Fruit fly (Drosophila melanogaster): ENCODE data around the gene CG4835.

Gene CG4835

DNA sequence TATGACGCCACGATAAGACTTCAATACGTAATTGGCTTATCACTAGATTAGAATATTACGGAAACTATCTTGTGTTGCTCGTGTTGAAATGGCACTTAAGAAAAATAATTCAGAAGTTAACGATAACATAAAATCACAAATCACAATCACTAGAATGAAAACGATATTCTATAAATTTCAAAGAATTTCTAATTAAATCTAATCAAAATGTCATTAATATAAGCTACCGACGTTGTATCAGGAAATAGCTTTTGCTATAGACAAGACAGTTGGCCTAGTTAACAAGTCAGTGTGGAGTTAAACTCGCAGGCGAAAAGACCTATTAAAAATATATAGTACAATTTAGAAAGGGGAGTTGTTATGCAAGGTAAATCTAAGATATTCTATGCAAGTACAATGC, at the start of gene CG4835:
CG4835 (plus strand) TSS at position 301 of the 400 bp plus-strand sequence.
- TF ChIP-seq insv (optimal IDR thresholded peaks at IDR 0.05) (no peak), h (optimal IDR thresholded peaks at IDR 0.05) (no peak), Sin3A (optimal IDR thresholded peaks at IDR 0.05) (no peak), Myc (optimal IDR thresholded peaks at IDR 0.05) (no peak)

dm6 chr3L:5447087-5447486, 32.5 kb upstream of the CG4835 start:
- TF ChIP-seq psq (optimal IDR thresholded peaks at IDR 0.05) (no peak), Myc (optimal IDR thresholded peaks at IDR 0.05) (no peak), Sin3A (optimal IDR thresholded peaks at IDR 0.05) (no peak), insv (optimal IDR thresholded peaks at IDR 0.05) (no peak), ttk (optimal IDR thresholded peaks at IDR 0.05) (no peak)

DNA sequence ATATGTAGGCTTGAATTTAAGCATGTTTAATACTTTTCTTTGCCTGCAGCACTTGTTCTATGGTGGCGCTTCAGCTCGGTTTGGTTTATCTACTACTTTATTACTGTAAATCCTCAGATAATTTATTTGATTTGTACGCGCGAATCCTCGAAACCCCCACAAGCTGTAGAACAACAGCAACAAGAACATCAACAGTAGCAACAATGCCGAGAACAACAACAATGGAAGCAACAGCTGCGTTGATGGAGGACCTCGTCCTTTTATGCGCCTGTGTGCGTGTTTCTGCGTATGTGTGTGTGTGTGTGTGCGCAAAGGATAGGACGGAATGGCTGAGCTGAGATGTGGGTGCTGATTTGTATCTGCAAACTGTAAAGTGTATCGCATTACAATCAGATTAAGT, 31.7 kb upstream of the CG4835 start:
- TF ChIP-seq insv (optimal IDR thresholded peaks at IDR 0.05) (no peak), h (optimal IDR thresholded peaks at IDR 0.05) (no peak), psq (optimal IDR thresholded peaks at IDR 0.05) (no peak), ttk (optimal IDR thresholded peaks at IDR 0.05) (no peak), Sin3A (optimal IDR thresholded peaks at IDR 0.05) (no peak)

DNA sequence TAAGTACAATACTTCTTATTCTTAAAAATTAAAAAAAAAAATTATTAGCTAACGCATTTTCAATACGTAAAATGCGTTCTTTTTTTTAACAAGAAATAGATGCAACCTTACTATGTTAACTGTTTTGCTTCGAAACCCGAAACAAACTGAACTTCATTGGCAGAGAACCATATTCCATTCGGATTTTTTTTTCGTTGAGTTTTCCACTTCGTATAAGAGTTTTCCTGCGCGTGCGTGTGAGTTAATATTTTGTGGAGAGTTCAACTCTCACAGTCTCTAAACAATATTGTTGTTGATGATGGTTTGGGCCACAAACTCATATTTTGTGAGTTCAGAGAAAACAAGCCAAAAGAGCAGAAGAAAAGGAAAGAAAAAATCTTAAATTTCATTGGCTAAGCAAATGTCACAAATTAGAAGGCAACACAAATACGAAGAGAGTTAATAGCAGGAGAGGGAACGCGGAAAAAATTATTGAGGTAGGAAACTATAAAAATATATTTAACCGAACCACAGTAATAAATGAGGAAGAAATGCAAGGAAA, 27.0 kb upstream of the CG4835 start:
- no peak for TF ChIP-seq psq (optimal IDR thresholded peaks at IDR 0.05)
- no peak for TF ChIP-seq ttk (optimal IDR thresholded peaks at IDR 0.05)
- no peak for TF ChIP-seq insv (optimal IDR thresholded peaks at IDR 0.05)
- TF ChIP-seq h (optimal IDR thresholded peaks at IDR 0.05) = no peak
- no peak for TF ChIP-seq Myc (optimal IDR thresholded peaks at IDR 0.05)
- no peak for TF ChIP-seq Sin3A (optimal IDR thresholded peaks at IDR 0.05)

dm6 chr3L:5498858-5499257, 19.3 kb downstream of the CG4835 start, which contains the start of gene blanks:
blanks (minus strand) TSS chr3L:5498958.
- no peak for TF ChIP-seq Sin3A (optimal IDR thresholded peaks at IDR 0.05)
- TF ChIP-seq ttk (optimal IDR thresholded peaks at IDR 0.05) = no peak
- TF ChIP-seq h (optimal IDR thresholded peaks at IDR 0.05) = no peak
- TF ChIP-seq insv (optimal IDR thresholded peaks at IDR 0.05) = no peak
- TF ChIP-seq Myc (optimal IDR thresholded peaks at IDR 0.05) = no peak
- TF ChIP-seq psq (optimal IDR thresholded peaks at IDR 0.05) = no peak

- TF ChIP-seq insv (optimal IDR thresholded peaks at IDR 0.05) (no peak), psq (optimal IDR thresholded peaks at IDR 0.05) (no peak), Sin3A (optimal IDR thresholded peaks at IDR 0.05) (no peak), Myc (optimal IDR thresholded peaks at IDR 0.05) (no peak), ttk (optimal IDR thresholded peaks at IDR 0.05) (no peak), h (optimal IDR thresholded peaks at IDR 0.05) (no peak)
Observed at dm6 chr3L:5510760-5511159, 31.2 kb downstream of the CG4835 start, which contains the start of gene CG34342. CG34342 (minus strand) TSS chr3L:5510860.

- TF ChIP-seq psq (optimal IDR thresholded peaks at IDR 0.05) = no peak
Observed at dm6 chr3L:5511959-5512358, 32.4 kb downstream of the CG4835 start.

- TF ChIP-seq psq (optimal IDR thresholded peaks at IDR 0.05) (no peak), Sin3A (optimal IDR thresholded peaks at IDR 0.05) (no peak), ttk (optimal IDR thresholded peaks at IDR 0.05) (no peak), Myc (optimal IDR thresholded peaks at IDR 0.05) (no peak), insv (optimal IDR thresholded peaks at IDR 0.05) (no peak), h (optimal IDR thresholded peaks at IDR 0.05) (no peak)
Observed at dm6 chr3L:5522904-5523428, 43.4 kb downstream of the CG4835 start.

dm6 chr3L:5529241-5529640, 49.7 kb downstream of the CG4835 start, which contains the start of gene Lkr:
Lkr (minus strand) TSS chr3L:5529341.
- TF ChIP-seq ttk (optimal IDR thresholded peaks at IDR 0.05) = no peak
- no peak for TF ChIP-seq Sin3A (optimal IDR thresholded peaks at IDR 0.05)
- no peak for TF ChIP-seq psq (optimal IDR thresholded peaks at IDR 0.05)
- no peak for TF ChIP-seq Myc (optimal IDR thresholded peaks at IDR 0.05)

Data from Kc167 (cell line).